Fruit fly (Drosophila melanogaster) ovary, adult (tissue): Measurements from ENCODE around the gene AttD.

ENCODE experiments used
- CG17801 ChIP-seq: fragments of 200-800 bp; optimal IDR thresholded peaks from 2 replicates; lab custom pipeline; 2019; ENCODE audit warnings: missing biosample characterization, mild to moderate bottlenecking, missing genetic modification characterization, moderate library complexity; ENCODE audit not compliant: partially characterized antibody

Gene AttD

DNA sequence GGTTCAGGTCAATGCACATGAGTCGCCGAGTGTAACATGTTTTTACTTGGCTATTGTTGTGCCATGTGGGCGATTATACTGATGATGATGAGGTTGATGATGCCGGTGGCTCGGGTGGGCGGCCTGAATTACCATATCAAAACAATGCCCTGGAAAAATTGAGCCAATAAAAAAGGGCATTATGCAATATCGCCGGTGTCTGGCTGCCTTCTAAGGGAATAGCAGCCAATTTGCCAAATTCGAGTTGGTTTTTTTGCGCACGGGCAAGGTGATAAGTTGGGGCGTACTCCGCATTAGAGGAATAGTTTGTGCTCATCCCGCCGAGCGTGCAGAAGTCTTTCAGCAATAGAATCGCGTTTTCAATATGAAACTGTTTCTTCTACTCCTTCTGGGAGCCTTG lies 16.0 kb upstream of the AttD start, which contains the start of gene CG14329:
Gene CG14329 (plus strand): TSS at position 301 of the 400 bp plus-strand sequence.
- TF ChIP-seq CG17801 (GFP tag; lab: Kevin White, UChicago) = no peak

DNA sequence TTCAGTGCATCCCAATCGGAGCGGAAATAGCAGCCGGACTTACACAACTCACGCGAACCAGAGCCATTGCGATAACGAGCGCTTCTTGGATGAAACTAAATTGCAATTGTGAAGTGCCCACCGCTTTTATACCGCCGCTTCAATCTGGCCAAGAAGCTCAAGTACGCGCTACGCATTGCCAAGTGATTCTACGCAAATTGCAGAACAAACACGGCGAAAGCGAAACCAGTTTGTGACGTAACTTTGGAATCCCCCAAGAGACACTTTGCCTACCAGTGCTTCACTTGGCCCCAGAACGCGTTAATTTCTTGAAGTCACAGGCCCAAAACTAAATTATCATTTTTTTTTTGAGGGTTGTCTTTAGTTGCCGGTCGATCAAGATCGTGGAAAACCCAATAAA lies 13.7 kb upstream of the AttD start, which contains the start of gene Edg91:
Gene Edg91 (minus strand): TSS at position 101 of the 400 bp plus-strand sequence.
- TF ChIP-seq CG17801 (GFP tag; lab: Kevin White, UChicago) = no peak

DNA sequence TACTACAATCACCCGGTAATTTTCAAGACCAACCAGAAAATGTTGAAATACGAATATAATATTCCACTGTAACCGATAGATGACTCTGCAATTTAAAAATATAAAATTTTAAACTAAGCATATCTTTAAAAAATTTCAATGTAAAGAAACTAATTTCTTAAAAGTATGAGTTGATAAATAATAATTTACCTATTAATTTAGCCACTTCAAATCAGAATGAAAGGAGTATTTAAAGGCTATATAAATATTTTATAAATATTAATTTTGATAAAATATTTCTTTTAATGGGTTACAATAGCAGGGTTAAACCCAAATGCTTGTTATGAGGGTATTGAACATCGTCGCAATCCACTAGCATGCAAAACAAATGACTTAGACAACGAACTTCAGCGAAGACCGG lies 13.2 kb upstream of the AttD start:
- TF ChIP-seq CG17801 (GFP tag; lab: Kevin White, UChicago) = no peak

DNA sequence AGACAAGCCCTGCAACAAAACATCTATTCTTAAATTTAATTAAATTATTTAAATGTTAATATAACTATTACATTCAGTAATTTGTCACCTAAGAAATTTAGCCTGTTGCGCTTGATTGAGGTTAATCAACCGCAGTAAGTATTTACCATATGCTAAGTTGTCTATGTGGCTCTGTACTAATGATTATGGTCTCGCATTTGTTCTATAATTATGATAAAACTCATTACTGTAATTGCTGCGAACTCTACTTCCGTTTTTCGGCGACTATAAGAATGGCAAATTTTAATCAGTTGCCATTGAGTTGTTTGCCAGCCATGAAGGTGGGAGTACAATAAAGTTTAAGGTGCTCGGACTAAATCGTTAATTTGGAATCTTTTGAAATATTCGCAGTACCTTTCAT lies 12.5 kb upstream of the AttD start, which contains the start of gene CG34281:
Gene CG34281 (plus strand): TSS at position 301 of the 400 bp plus-strand sequence.
- no peak for TF ChIP-seq CG17801 (GFP tag; lab: Kevin White, UChicago)

DNA sequence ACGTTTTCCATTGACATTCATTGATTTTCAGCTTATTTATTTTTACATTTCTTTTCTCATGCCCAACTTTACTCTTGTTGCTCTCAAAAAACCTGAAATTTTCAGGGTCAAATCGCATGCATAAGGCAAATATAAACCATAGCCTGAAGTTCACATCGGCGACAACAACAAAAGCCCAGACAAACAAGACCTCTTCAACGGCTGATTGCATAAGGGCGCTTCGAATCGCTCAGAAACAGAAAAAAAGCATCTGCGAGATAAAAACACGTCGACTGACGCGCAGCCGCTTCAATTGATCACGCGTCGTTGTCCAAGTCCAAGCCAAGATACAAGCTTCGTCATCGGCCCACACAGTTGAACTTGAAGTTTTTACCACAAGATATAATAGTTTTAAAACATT lies 11.5 kb upstream of the AttD start, which contains the start of gene CG14327:
Gene CG14327 (plus strand): TSS at position 161 of the 400 bp plus-strand sequence.
- no peak for TF ChIP-seq CG17801 (GFP tag; lab: Kevin White, UChicago)

DNA sequence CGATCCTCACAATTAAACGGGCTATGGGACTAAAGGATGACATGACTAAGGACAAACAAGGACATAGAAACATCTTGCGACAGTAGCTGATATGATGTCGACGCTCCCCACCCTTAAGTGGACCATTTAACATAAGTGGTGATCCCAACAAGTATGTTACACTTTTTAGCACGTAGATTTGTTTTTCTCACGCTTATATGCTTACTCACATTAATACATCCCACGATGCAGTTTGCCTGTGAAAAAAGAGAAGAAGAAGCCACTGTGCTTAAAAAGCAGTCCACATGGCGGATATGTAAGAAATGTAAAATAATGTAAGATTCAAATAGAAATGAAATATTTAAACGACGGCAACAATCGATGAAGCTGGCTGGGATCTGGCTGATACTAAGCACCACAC lies 10.0 kb upstream of the AttD start:
- TF ChIP-seq CG17801 (GFP tag; lab: Kevin White, UChicago) = no peak

DNA sequence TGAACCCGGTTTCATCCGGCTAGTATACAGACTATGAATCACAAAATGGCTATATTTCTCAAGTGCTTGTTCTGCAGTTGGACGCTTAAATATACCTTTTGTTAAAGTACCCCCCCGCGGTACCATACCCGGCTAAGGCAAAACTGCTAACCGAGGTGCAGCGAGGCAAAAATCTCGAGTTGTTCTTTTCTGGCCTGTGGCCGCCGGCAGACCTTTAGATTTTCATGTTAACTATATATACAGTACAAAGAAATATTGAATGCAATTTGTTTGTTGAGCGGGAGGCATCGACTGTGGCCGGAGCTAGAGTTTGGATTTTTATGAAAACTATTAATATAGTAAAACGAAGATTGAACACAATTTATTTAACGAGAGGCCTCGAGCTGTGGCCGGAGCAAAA lies 9.3 kb upstream of the AttD start:
- no peak for TF ChIP-seq CG17801 (GFP tag; lab: Kevin White, UChicago)

DNA sequence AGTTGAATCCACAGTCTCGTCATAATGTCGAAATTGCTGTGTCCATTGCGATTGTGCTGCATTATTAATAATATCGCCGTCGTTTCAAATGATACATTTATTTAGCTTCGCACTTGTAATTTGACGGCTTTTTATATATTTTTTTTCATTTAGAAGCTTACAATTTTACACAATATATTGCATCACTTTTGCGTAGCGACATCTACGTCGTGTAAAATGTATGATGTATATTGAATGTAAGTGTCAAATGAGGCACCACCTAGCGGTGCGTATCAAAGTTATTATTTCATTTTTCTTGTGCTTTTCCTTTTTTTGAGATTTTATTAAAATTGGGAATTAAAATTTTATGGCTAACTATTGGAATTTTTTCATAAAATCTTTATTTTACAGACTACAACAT lies 8.5 kb upstream of the AttD start:
- TF ChIP-seq CG17801 (GFP tag; lab: Kevin White, UChicago) = no peak

DNA sequence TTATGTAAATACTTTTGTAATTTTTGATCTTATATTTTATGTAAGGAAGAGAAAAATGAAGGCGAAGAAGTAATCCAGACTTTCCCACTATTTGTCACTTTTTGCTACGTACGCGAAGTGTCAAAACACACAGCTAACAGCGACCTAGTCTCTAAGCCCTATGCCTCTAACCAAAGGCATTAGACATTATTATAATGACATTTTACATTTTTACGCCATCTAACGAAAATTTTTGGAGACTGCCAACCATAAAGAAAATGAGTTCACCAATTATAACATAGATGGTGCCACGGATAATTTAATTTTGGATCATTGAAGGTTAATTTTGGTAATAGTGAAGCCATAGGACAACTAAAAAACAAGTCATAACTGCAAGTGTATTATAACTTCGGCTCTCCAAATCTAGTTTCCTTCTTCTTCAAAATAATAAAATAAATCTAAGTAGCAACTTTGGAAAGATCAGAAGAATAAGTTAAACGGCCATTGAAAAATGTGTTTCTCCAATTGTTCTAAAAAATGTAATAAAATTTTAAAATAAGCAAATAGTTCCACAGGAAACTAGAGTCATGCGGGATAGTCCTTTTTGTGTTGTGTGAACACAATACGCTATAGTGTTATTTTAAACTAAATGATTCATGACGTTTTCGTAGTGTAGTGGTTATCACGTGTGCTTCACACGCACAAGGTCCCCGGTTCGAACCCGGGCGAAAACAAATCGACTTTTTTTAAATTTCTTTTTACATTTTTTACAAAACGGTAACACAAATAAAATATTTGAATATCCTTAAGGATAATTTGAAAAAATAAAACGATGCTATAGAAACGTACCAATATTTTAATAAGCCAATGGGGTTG lies 7.7 kb upstream of the AttD start:
- TF ChIP-seq CG17801 (GFP tag; lab: Kevin White, UChicago) = no peak

DNA sequence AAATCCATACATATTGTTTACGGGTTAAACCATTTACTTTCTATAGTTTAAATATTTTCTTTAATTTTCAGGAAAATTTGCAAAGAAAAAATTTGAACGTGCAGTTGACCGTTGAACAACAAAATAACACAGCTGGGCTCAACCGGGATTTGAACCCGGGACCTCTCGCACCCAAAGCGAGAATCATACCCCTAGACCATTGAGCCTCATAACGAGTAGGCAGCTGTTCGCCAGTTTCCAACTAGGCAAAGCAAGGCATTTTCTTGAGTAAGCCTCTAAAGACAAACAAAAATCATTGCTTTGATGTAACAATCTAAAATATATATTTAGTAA lies 7.1 kb upstream of the AttD start:
- TF ChIP-seq CG17801 (GFP tag; lab: Kevin White, UChicago) = no peak

DNA sequence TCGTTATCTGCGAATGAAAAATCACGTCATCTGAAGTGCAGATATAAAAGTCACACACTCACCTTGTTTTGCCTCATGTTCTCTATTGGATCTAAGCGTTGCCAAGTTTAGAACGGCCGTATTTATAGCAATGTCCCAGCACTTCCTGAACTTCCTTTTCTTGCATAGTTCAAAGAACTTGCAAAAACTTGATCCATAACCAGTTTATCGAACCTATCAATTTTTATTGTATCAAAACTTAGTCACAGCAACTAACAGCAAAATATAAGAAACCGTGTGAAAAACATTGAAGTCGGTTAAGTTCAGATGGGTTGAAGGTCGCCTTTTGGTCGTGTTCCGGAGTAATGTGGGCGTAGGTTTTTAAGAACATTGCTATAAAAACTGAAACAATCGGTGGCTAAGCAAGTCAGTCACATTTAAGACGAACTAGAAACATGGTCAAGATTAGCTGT lies 6.3 kb upstream of the AttD start, which contains the start of the genes CG14324 and CG14326:
Gene CG14324 (minus strand): TSS at position 101 of the 452 bp plus-strand sequence.
Gene CG14326 (plus strand): TSS at position 402 of the 452 bp plus-strand sequence.
- no peak for TF ChIP-seq CG17801 (GFP tag; lab: Kevin White, UChicago)

DNA sequence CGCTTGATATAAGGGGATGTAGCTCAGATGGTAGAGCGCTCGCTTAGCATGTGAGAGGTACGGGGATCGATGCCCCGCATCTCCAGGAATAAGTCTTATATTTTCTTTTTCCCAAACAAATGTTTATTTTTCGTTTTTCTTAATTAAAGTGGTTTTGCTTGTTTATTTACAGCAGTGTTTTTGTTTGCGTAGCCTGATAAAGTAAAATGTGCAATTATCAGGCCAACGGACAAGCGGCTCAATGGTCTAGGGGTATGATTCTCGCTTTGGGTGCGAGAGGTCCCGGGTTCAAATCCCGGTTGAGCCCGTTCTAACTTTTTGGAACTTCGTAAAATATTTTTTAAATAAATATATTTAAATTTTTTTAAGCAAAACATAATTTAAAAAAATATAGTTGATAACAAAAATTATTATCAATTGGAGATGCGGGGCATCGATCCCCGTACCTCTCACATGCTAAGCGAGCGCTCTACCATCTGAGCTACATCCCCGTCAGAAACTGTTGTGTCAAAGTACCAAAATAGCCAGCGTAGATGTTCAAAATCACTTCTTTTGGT lies 5.3 kb upstream of the AttD start:
- peak; percentile 95 for TF ChIP-seq CG17801 (GFP tag; lab: Kevin White, UChicago)

DNA sequence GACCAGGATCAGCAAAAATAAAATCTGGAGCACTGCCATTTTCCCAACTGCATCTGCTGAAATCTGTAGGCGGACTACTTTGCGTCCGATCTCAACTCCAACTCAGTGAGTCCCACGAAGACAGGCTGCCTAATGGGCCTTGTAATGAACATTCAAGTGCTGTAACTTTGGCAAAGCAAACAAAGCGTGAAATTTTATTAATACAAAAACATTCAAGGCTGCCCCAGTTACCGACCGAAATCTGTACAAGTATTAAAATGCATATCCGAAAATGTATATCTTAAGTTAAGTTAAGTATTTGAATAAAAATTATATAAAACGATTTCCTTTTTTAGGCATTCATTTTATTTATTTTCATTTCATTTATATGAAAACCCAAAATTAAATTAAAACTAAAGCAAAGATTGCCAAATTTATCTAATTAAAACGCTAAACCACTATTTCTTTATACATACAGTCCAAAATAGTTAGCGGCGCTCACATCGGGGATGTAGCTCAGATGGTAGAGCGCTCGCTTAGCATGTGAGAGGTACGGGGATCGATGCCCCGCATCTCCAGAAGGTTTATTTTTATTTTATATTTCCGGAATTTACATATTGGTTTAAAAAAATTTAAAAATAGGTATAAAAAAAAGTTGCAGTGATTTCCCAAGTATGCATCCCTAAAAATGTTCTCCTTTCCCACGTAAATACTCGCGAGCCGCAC lies 2.9 kb upstream of the AttD start, which contains the start of gene CG14323:
Gene CG14323 (minus strand): TSS at position 51 of the 705 bp plus-strand sequence.
- no peak for TF ChIP-seq CG17801 (GFP tag; lab: Kevin White, UChicago)

DNA sequence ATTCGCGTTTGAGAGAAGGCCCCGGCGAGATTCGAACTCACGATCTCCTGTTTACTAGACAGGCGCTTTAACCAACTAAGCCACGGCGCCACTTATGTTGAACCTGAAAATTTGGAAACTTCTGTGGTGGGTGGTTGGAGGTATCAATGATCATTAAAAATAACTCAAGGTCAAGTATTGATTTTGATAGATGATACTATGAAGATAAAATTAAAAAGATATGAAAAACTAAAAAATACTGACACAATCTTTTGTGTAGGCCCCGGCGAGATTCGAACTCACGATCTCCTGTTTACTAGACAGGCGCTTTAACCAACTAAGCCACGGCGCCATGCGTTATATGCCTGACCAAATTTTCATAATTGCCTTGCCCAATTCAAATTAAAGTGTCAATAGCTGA lies 519 bp upstream of the AttD start:
- peak; percentile 33 for TF ChIP-seq CG17801 (GFP tag; lab: Kevin White, UChicago)

DNA sequence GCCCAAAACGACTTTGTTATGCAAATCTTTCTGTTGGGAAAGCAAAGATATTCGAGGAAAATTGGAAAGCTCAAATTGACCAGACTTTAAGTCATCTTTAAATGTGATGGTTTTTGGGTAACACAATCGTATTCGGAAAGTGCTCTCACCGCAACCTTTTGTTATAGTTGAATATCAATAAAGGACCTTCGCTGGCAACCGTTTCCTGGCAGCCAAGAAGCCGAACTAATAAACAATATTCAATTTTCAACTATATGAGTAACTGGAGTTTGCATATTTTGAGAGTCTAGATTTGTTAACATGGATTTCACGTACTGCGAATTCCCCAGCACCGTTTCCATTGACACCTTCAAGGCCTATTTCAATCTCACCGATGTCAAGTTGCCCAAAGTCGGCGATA lies 1.8 kb downstream of the AttD start, which contains the start of gene CG14325:
Gene CG14325 (plus strand): TSS at position 301 of the 400 bp plus-strand sequence.
- no peak for TF ChIP-seq CG17801 (GFP tag; lab: Kevin White, UChicago)
